Fruit fly (Drosophila melanogaster) whole organism, prepupa: ENCODE results near the gene HipHop.

Experiments used
- CG10631 ChIP-seq: fragments of 200-800 bp; sonication (Bioruptor generic); optimal IDR thresholded peaks from 2 replicates; lab custom pipeline; 2016; ENCODE audit warnings: missing biosample characterization, missing genetic modification characterization
- CG11762 ChIP-seq: fragments of 200-800 bp; sonication (Bioruptor generic); optimal IDR thresholded peaks from 3 replicates; lab custom pipeline; 2016; ENCODE audit warnings: missing biosample characterization, missing genetic modification characterization; ENCODE audit not compliant: insufficient read depth
- CG15336 ChIP-seq: fragments of 200-800 bp; sonication (Bioruptor generic); IDR thresholded peaks from 2 replicates; pipeline ENCODE4 v1.3.6; 2022; ENCODE audit warnings: missing biosample characterization, missing genetic modification characterization
- CG1621 ChIP-seq: fragments of 200-800 bp; sonication (Bioruptor generic); optimal IDR thresholded peaks from 3 replicates; lab custom pipeline; 2018; ENCODE audit warnings: missing biosample characterization, mild to moderate bottlenecking, missing genetic modification characterization
- CG16779 ChIP-seq: fragments of 200-800 bp; sonication (Bioruptor generic); optimal IDR thresholded peaks from 3 replicates; lab custom pipeline; 2017; ENCODE audit warnings: missing biosample characterization, mild to moderate bottlenecking, missing genetic modification characterization
- CG3032 ChIP-seq: fragments of 200-800 bp; optimal IDR thresholded peaks from 2 replicates; lab custom pipeline; 2019; ENCODE audit warnings: missing biosample characterization, mild to moderate bottlenecking, missing genetic modification characterization, moderate library complexity
- CG32006 ChIP-seq: fragments of 200-800 bp; sonication (Bioruptor generic); optimal IDR thresholded peaks from 3 replicates; lab custom pipeline; 2017; ENCODE audit warnings: missing biosample characterization, mild to moderate bottlenecking, missing genetic modification characterization
- CG34406 ChIP-seq: fragments of 200-800 bp; sonication (Bioruptor generic); optimal IDR thresholded peaks from 3 replicates; lab custom pipeline; 2016; ENCODE audit warnings: missing biosample characterization, missing genetic modification characterization
- CG4318 ChIP-seq: fragments of 200-800 bp; sonication (Bioruptor generic); optimal IDR thresholded peaks from 3 replicates; lab custom pipeline; 2017; ENCODE audit warnings: missing biosample characterization, mild to moderate bottlenecking, missing genetic modification characterization
- CG6792 ChIP-seq: fragments of 200-800 bp; sonication (Bioruptor generic); optimal IDR thresholded peaks from 3 replicates; lab custom pipeline; 2016; ENCODE audit warnings: missing biosample characterization, missing genetic modification characterization
- CG6808 ChIP-seq: fragments of 200-800 bp; sonication (Bioruptor generic); optimal IDR thresholded peaks from 3 replicates; lab custom pipeline; 2017; ENCODE audit warnings: missing biosample characterization, missing genetic modification characterization, mild to moderate bottlenecking, moderate library complexity, missing genetic modification reagents
- CG7368 ChIP-seq: fragments of 200-800 bp; sonication (Bioruptor generic); optimal IDR thresholded peaks from 3 replicates; lab custom pipeline; 2016; ENCODE audit warnings: missing biosample characterization, missing genetic modification characterization
- CG8119 ChIP-seq: fragments of 200-800 bp; sonication (Bioruptor generic); IDR thresholded peaks from 3 replicates; pipeline ENCODE4 v1.3.6; 2022; ENCODE audit warnings: missing biosample characterization, missing genetic modification characterization
- CG8319 ChIP-seq: fragments of 200-800 bp; sonication (Bioruptor generic); optimal IDR thresholded peaks from 3 replicates; lab custom pipeline; 2016; ENCODE audit warnings: missing biosample characterization, missing genetic modification characterization
- CG9139 ChIP-seq: fragments of 200-800 bp; sonication (Bioruptor generic); optimal IDR thresholded peaks from 3 replicates; lab custom pipeline; 2017; ENCODE audit warnings: missing biosample characterization, mild to moderate bottlenecking, missing genetic modification characterization
- Eip75B ChIP-seq: fragments of 200-800 bp; sonication (Bioruptor generic); optimal IDR thresholded peaks from 3 replicates; lab custom pipeline; 2016; ENCODE audit warnings: missing biosample characterization, missing genetic modification characterization
- Eip78C ChIP-seq: fragments of 200-800 bp; sonication (Bioruptor generic); peaks from one replicate; lab custom pipeline; 2016; ENCODE audit warnings: missing biosample characterization, missing genetic modification characterization
- Ets96B ChIP-seq: fragments of 200-800 bp; optimal IDR thresholded peaks from 2 replicates; lab custom pipeline; 2019; ENCODE audit warnings: missing biosample characterization, mild to moderate bottlenecking, missing genetic modification characterization, moderate library complexity
- Hr38 ChIP-seq: sonication (Bioruptor generic); optimal IDR thresholded peaks from 2 replicates; lab custom pipeline; 2016; ENCODE audit warnings: missing biosample characterization, missing genetic modification characterization
- Hr39 ChIP-seq: fragments of 200-800 bp; sonication (Bioruptor generic); optimal IDR thresholded peaks from 2 replicates; lab custom pipeline; 2016; ENCODE audit warnings: missing biosample characterization, missing genetic modification characterization
- Hr4 ChIP-seq: fragments of 200-800 bp; sonication (Bioruptor generic); optimal IDR thresholded peaks from 3 replicates; lab custom pipeline; 2016; ENCODE audit warnings: missing biosample characterization, missing genetic modification characterization
- Lpt ChIP-seq: fragments of 200-800 bp; sonication (Bioruptor generic); optimal IDR thresholded peaks from 3 replicates; lab custom pipeline; 2016; ENCODE audit warnings: missing biosample characterization, missing genetic modification characterization
- Met ChIP-seq: fragments of 200-800 bp; sonication (Bioruptor generic); optimal IDR thresholded peaks from 3 replicates; lab custom pipeline; 2016; ENCODE audit warnings: missing biosample characterization, missing genetic modification characterization
- OdsH ChIP-seq: fragments of 200-800 bp; sonication (Bioruptor generic); optimal IDR thresholded peaks from 3 replicates; lab custom pipeline; 2016; ENCODE audit warnings: missing biosample characterization, missing genetic modification characterization
- Smox ChIP-seq: fragments of 200-800 bp; sonication (Bioruptor generic); optimal IDR thresholded peaks from 3 replicates; lab custom pipeline; 2016; ENCODE audit warnings: missing biosample characterization, missing genetic modification characterization
- Sox102F ChIP-seq: fragments of 200-800 bp; sonication (Bioruptor generic); optimal IDR thresholded peaks from 2 replicates; lab custom pipeline; 2016; ENCODE audit warnings: missing biosample characterization, mild to moderate bottlenecking, missing genetic modification characterization
- Sox15 ChIP-seq: fragments of 200-800 bp; sonication (Bioruptor generic); optimal IDR thresholded peaks from 3 replicates; lab custom pipeline; 2016; ENCODE audit warnings: missing biosample characterization, missing genetic modification characterization
- acj6 ChIP-seq: fragments of 200-800 bp; sonication (Bioruptor generic); optimal IDR thresholded peaks from 3 replicates; lab custom pipeline; 2016; ENCODE audit warnings: missing biosample characterization, missing genetic modification characterization
- cyc ChIP-seq: fragments of 200-800 bp; sonication (Bioruptor generic); optimal IDR thresholded peaks from 3 replicates; lab custom pipeline; 2016; ENCODE audit warnings: missing biosample characterization, missing genetic modification characterization
- dac ChIP-seq: fragments of 200-800 bp; sonication (Bioruptor generic); optimal IDR thresholded peaks from 2 replicates; lab custom pipeline; 2017; ENCODE audit warnings: missing biosample characterization, mild to moderate bottlenecking, missing genetic modification characterization
- dsx ChIP-seq: fragments of 200-800 bp; optimal IDR thresholded peaks from 3 replicates; lab custom pipeline; 2019; ENCODE audit warnings: missing biosample characterization, mild to moderate bottlenecking, missing genetic modification characterization, moderate library complexity; ENCODE audit not compliant: poor library complexity, severe bottlenecking
- eg ChIP-seq: fragments of 200-800 bp; sonication (Bioruptor generic); IDR thresholded peaks from 3 replicates; pipeline ENCODE4 v1.3.6; 2022; ENCODE audit warnings: missing biosample characterization, missing genetic modification characterization
- esn ChIP-seq: fragments of 200-800 bp; sonication (Bioruptor generic); optimal IDR thresholded peaks from 2 replicates; lab custom pipeline; 2016; ENCODE audit warnings: missing biosample characterization, mild to moderate bottlenecking, missing genetic modification characterization, moderate library complexity
- fd85E ChIP-seq: fragments of 200-800 bp; sonication (Bioruptor generic); optimal IDR thresholded peaks from 3 replicates; lab custom pipeline; 2016; ENCODE audit warnings: missing biosample characterization, missing genetic modification characterization
- lz ChIP-seq: fragments of 200-800 bp; sonication (Bioruptor generic); optimal IDR thresholded peaks from 3 replicates; lab custom pipeline; 2016; ENCODE audit warnings: missing biosample characterization, missing genetic modification characterization
- salr ChIP-seq, 2 experiments: fragments of 200-800 bp; sonication (Bioruptor generic); optimal IDR thresholded peaks; 3 replicates each; lab custom pipeline; 2016 to 2018; ENCODE audit warnings: missing biosample characterization in 2 of 2, missing genetic modification characterization in 2 of 2, mild to moderate bottlenecking in 1 of 2
- ss ChIP-seq, 2 experiments: fragments of 200-800 bp; sonication (Bioruptor generic); optimal IDR thresholded peaks; 2 replicates in 1 of 2; 3 replicates in 1 of 2; lab custom pipeline; 2017 to 2018; ENCODE audit warnings: mild to moderate bottlenecking in 2 of 2, missing biosample characterization in 2 of 2, missing genetic modification characterization in 2 of 2, moderate library complexity in 1 of 2
- topi ChIP-seq: fragments of 200-800 bp; sonication (Bioruptor generic); optimal IDR thresholded peaks from 3 replicates; lab custom pipeline; 2016; ENCODE audit warnings: missing biosample characterization, missing genetic modification characterization

The HipHop gene

dm6 chr3L:18822450-18823220 lies 1.7 kb downstream of the HipHop start, which contains the start of gene Cat (continued):
- peak; percentile 74 for TF ChIP-seq CG10631 (GFP tag; lab: Kevin White, UChicago)
- TF ChIP-seq CG34406 (GFP tag; lab: Kevin White, UChicago), result peak; percentile 98
- peak; percentile 86 for TF ChIP-seq Hr4 (GFP tag; lab: Kevin White, UChicago)
- peak; percentile 100 for TF ChIP-seq CG16779 (tag; lab: Kevin White, UChicago)
- TF ChIP-seq dac (GFP tag; lab: Kevin White, UChicago), result peak; percentile 95
- TF ChIP-seq Hr38 (GFP tag; lab: Kevin White, UChicago), result peak; percentile 80
- peak; percentile 90 for TF ChIP-seq OdsH
- TF ChIP-seq Sox102F (GFP tag; lab: Kevin White, UChicago), result peak; percentile 96
- peak; percentile 77 for TF ChIP-seq acj6 (GFP tag; lab: Kevin White, UChicago)
- peak; percentile 92 for TF ChIP-seq CG32006 (GFP tag; lab: Kevin White, UChicago)
- TF ChIP-seq salr (GFP tag; optimal IDR thresholded peaks at IDR 0.05; lab: Kevin White, UChicago), result peak; percentile 98 to 99
- TF ChIP-seq Ets96B, result peak; percentile 99
- TF ChIP-seq Met, result peak; percentile 83
- peak; percentile 100 for TF ChIP-seq CG9139 (GFP tag; lab: Kevin White, UChicago)
- peak; percentile 68 for TF ChIP-seq lz
- TF ChIP-seq CG8119, result peak; percentile 100
- TF ChIP-seq Lpt (GFP tag; lab: Kevin White, UChicago), result peak; percentile 99
- TF ChIP-seq CG3032 (tag; lab: Kevin White, UChicago), result peak; percentile 99
- TF ChIP-seq Eip75B, result peak; percentile 97
- peak; percentile 84 for TF ChIP-seq esn (GFP tag; lab: Kevin White, UChicago)
- TF ChIP-seq Eip78C (GFP tag; lab: Kevin White, UChicago), result peak; percentile 98
- TF ChIP-seq Sox15, result no peak
- peak; percentile 100 for TF ChIP-seq eg (GFP tag; lab: Robert Waterston, UW)
- peak; percentile 89 for TF ChIP-seq topi (GFP tag; lab: Kevin White, UChicago)
- peak; percentile 100 for TF ChIP-seq ss (GFP tag; optimal IDR thresholded peaks at IDR 0.05; lab: Kevin White, UChicago)
- TF ChIP-seq CG7368 (GFP tag; lab: Kevin White, UChicago), result peak; percentile 98
- TF ChIP-seq Hr39 (GFP tag; lab: Kevin White, UChicago), result peak; percentile 30
- peak; percentile 67 for TF ChIP-seq cyc (GFP tag; lab: Kevin White, UChicago)
- TF ChIP-seq Smox (GFP tag; lab: Kevin White, UChicago), result peak; percentile 68
- peak; percentile 99 for TF ChIP-seq CG6808 (GFP tag; lab: Kevin White, UChicago)
- TF ChIP-seq CG6792 (GFP tag; lab: Kevin White, UChicago), result peak; percentile 94
- peak; percentile 97 for TF ChIP-seq CG8319 (GFP tag; lab: Kevin White, UChicago)

DNA sequence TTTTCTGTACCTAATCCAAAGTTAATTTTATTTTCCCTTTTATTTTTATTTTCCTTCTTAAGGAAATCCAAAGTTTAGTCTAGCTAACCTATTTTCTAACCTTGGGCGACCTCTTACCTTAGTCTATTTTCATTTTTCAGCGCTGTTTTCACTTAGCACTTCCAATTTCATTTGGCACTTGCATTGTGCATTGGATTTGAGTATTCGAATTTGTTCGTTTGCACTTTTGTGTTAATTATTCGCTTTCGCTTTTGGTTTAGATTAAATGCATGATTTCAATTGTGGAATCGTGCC lies 2.2 kb downstream of the HipHop start:
- TF ChIP-seq CG1621 (no peak), fd85E (no peak), CG7368 (GFP tag; lab: Kevin White, UChicago) (no peak)

dm6 chr3L:18823870-18824561 lies 3.0 kb downstream of the HipHop start:
- TF ChIP-seq OdsH (no peak), cyc (GFP tag; lab: Kevin White, UChicago) (no peak), CG6792 (GFP tag; lab: Kevin White, UChicago) (no peak), Eip78C (GFP tag; lab: Kevin White, UChicago) (peak; percentile 18), CG11762 (GFP tag; lab: Kevin White, UChicago) (no peak), Lpt (GFP tag; lab: Kevin White, UChicago) (peak; percentile 8), CG4318 (GFP tag; lab: Kevin White, UChicago) (no peak), dsx (peak; percentile 5), CG15336 (GFP tag; lab: Robert Waterston, UW) (peak; percentile 19; the same call in 1 of the 2 replicates)
